Worm (Caenorhabditis elegans): ENCODE data around the gene clec-20.

Gene clec-20

DNA sequence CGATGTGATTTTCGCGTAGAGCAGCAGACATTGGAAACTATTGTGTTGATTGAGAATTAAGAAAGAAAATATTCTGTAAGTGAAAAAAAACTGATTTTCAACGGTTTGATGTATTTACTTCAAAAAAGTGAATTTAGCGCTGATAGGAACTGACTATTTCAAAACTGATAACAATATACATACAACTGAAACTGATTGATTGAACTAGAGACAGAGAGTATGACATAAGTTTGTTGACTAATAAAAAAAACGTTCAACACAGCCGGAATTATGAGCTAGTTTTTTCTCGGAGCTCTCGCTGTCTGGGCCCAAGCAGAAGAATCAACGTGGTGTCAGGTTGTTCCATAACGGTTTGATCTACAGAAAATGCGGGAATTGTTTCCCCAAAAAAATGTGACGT is 18.9 kb upstream of the clec-20 start, which contains the start of gene fbxa-164:
TSS of gene fbxa-164 (minus strand) at position 101 of the 400 bp plus-strand sequence.
- TF ChIP-seq ZK185.1 (tag; optimal IDR thresholded peaks at IDR 0.05; ENCODE audit: poor library complexity, severe bottlenecking): no peak
- TF ChIP-seq ekl-4 (GFP tag; IDR thresholded peaks at IDR 0.05): no peak
- no peak for TF ChIP-seq K11D2.4 (GFP tag; IDR thresholded peaks at IDR 0.05)
- TF ChIP-seq egrh-3 (GFP tag; IDR thresholded peaks at IDR 0.05): no peak
- TF ChIP-seq akir-1 (GFP tag; optimal IDR thresholded peaks at IDR 0.05): no peak
- no peak for TF ChIP-seq mel-28 (tag; optimal IDR thresholded peaks at IDR 0.05; ENCODE audit: borderline replicate concordance)
- no peak for TF ChIP-seq hmg-20 (GFP tag; IDR thresholded peaks at IDR 0.05)
- TF ChIP-seq madf-10 (tag; optimal IDR thresholded peaks at IDR 0.05): no peak
- TF ChIP-seq dpl-1 (GFP tag; optimal IDR thresholded peaks at IDR 0.05): no peak
- no peak for TF ChIP-seq ccch-3 (GFP tag; optimal IDR thresholded peaks at IDR 0.05)
- TF ChIP-seq nhr-27 (tag; optimal IDR thresholded peaks at IDR 0.05): no peak
- no peak for TF ChIP-seq T07F8.4 (tag; optimal IDR thresholded peaks at IDR 0.05)
- TF ChIP-seq tbx-9 (tag; optimal IDR thresholded peaks at IDR 0.05; ENCODE audit: borderline replicate concordance): no peak
- no peak for TF ChIP-seq nfya-2 (GFP tag; IDR thresholded peaks at IDR 0.05)

ce11 chrII:1610630-1611029 is 15.6 kb upstream of the clec-20 start, which contains the start of gene fbxa-163:
fbxa-163 (minus strand) TSS chrII:1610730.
- TF ChIP-seq ZK185.1 (tag; optimal IDR thresholded peaks at IDR 0.05; ENCODE audit: poor library complexity, severe bottlenecking) (no peak), B0336.3 (GFP tag; IDR thresholded peaks at IDR 0.05) (no peak), mes-4 (tag; optimal IDR thresholded peaks at IDR 0.05) (no peak), aptf-2 (GFP tag; conservative IDR thresholded peaks at IDR 0.05) (no peak), B0261.1 (tag; optimal IDR thresholded peaks at IDR 0.05) (no peak), rec-8 (tag; optimal IDR thresholded peaks at IDR 0.05) (no peak), Y53G8AR.9 (GFP tag; conservative IDR thresholded peaks at IDR 0.05) (no peak), ztf-26 (tag; optimal IDR thresholded peaks at IDR 0.05) (no peak), mel-28 (tag; optimal IDR thresholded peaks at IDR 0.05; ENCODE audit: borderline replicate concordance) (no peak), unc-130 (GFP tag; optimal IDR thresholded peaks at IDR 0.05) (no peak)

DNA sequence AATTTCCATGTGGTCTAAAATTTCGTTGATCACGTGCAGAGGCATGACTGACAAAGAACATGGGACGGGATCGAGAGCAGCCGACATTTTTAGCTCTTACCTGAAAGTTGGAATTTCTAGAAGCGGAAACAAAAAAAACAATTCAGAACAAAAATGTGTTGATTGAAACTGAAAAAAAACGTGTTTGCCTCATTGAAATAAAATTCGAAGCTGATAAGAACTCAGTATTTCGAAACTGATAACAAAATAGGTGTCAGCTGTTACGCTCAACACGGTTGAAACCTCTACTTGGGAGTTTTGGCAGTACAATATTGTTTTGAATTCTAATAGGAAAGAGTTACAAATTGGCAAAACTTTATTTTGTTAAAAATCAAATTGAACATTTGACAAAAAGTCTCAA is 13.9 kb upstream of the clec-20 start:
- TF ChIP-seq F57A8.1 (GFP tag; optimal IDR thresholded peaks at IDR 0.05) (no peak), D2030.7 (GFP tag; IDR thresholded peaks at IDR 0.05) (no peak), nhr-80 (tag; optimal IDR thresholded peaks at IDR 0.05) (peak; percentile 47), dpff-1 (tag; optimal IDR thresholded peaks at IDR 0.05) (no peak), him-1 (tag; optimal IDR thresholded peaks at IDR 0.05) (no peak), cebp-1 (GFP tag; IDR thresholded peaks at IDR 0.05) (no peak), cebp-1 (tag; optimal IDR thresholded peaks at IDR 0.05) (peak; percentile 83), egl-18 (GFP tag; IDR thresholded peaks at IDR 0.05) (no peak), unc-130 (GFP tag; optimal IDR thresholded peaks at IDR 0.05) (no peak), B0019.2 (GFP tag; conservative IDR thresholded peaks at IDR 0.05) (no peak), zfh-2 (GFP tag; conservative IDR thresholded peaks at IDR 0.05) (no peak), lin-35 (GFP tag; optimal IDR thresholded peaks at IDR 0.05) (no peak), ztf-22 (GFP tag; optimal IDR thresholded peaks at IDR 0.05) (no peak)

DNA sequence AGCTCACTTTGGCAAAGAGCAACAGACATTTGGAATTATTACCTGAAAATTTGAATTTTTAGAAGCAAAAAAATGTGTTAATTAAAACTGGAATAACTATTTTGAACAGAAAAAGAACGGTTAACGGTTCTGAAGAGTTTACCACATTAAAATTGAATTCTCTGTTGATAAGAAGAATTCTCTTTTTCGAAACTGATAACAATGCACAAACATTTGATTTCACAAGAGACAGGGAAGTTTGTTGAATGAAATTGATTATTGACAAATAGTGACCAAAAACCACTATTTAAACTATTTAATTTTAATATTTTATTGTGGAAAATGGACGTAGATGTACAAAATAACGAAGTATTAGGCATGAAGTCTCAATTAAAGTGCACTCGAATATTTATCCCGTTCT is 12.5 kb upstream of the clec-20 start:
- TF ChIP-seq hlh-26 (GFP tag; conservative IDR thresholded peaks at IDR 0.05) (no peak), nhr-80 (tag; optimal IDR thresholded peaks at IDR 0.05) (peak; percentile 40)

All from whole organism, young adult.